Worm (Caenorhabditis elegans) whole organism, L4 larva: ENCODE measurements around the gene F08G5.3.

ENCODE experiments used
- D1046.2 ChIP-seq: fragments of 200-800 bp; sonication (Bioruptor generic); IDR thresholded peaks from 2 replicates; pipeline ENCODE4 v1.3.6; 2022; ENCODE audit warnings: missing genetic modification characterization, missing compliant biosample characterization
- F10B5.3 ChIP-seq: sonication (generic microtip); optimal IDR thresholded peaks from 2 replicates; lab custom pipeline; 2016; ENCODE audit warnings: mild to moderate bottlenecking, missing genetic modification characterization, missing compliant biosample characterization
- F37D6.2 ChIP-seq: sonication (generic microtip); optimal IDR thresholded peaks from 2 replicates; lab custom pipeline; 2016; ENCODE audit warnings: mild to moderate bottlenecking, missing genetic modification characterization, missing compliant biosample characterization
- F44E2.7 ChIP-seq: fragments of 200-800 bp; sonication (Bioruptor generic); IDR thresholded peaks from 2 replicates; pipeline ENCODE4 v2.1.2; 2022; ENCODE audit warnings: missing genetic modification characterization, missing compliant biosample characterization
- T20F7.1 ChIP-seq: fragments of 200-800 bp; sonication (Bioruptor generic); optimal IDR thresholded peaks from 2 replicates; lab custom pipeline; 2018; ENCODE audit warnings: mild to moderate bottlenecking, missing genetic modification characterization, missing compliant biosample characterization
- T26A8.4 ChIP-seq: fragments of 200-800 bp; sonication (Bioruptor generic); IDR thresholded peaks from 2 replicates; pipeline ENCODE4 v1.3.6; 2022; ENCODE audit warnings: missing genetic modification characterization, missing compliant biosample characterization
- Y48G9A.11 ChIP-seq: fragments of 200-800 bp; sonication (Bioruptor generic); IDR thresholded peaks from 2 replicates; pipeline ENCODE4 v1.3.6; 2022; ENCODE audit warnings: missing genetic modification reagents, missing genetic modification characterization, missing compliant biosample characterization
- Y5F2A.4 ChIP-seq: fragments of 200-800 bp; sonication (Bioruptor generic); optimal IDR thresholded peaks from 2 replicates; lab custom pipeline; 2018; ENCODE audit warnings: mild to moderate bottlenecking, missing genetic modification characterization, missing compliant biosample characterization
- Y75B8A.6 ChIP-seq: fragments of 200-800 bp; sonication (Bioruptor generic); IDR thresholded peaks from 2 replicates; pipeline ENCODE4 v1.3.6; 2022; ENCODE audit warnings: missing genetic modification reagents, missing genetic modification characterization, missing compliant biosample characterization
- ZK337.2 ChIP-seq: fragments of 200-800 bp; sonication (Bioruptor generic); IDR thresholded peaks from 2 replicates; pipeline ENCODE4 v1.3.6; 2022; ENCODE audit warnings: missing genetic modification reagents, missing genetic modification characterization, missing compliant biosample characterization
- ZK546.5 ChIP-seq, 2 experiments: sonication (generic microtip); optimal IDR thresholded peaks; 2 replicates each; lab custom pipeline; 2017; ENCODE audit warnings: missing biosample characterization in 2 of 2, missing genetic modification characterization in 2 of 2
- aly-2 ChIP-seq: sonication (generic microtip); optimal IDR thresholded peaks from 2 replicates; lab custom pipeline; 2018; ENCODE audit warnings: missing biosample characterization, missing genetic modification characterization
- arid-1 ChIP-seq: fragments of 200-800 bp; sonication (Bioruptor generic); conservative IDR thresholded peaks from 2 replicates; pipeline ENCODE4 v1.3.6; 2022; ENCODE audit warnings: missing genetic modification reagents, missing genetic modification characterization, missing compliant biosample characterization
- ceh-28 ChIP-seq: fragments of 150-350 bp; optimal IDR thresholded peaks from 2 replicates; lab custom pipeline; 2014; ENCODE audit warnings: missing biosample characterization, missing genetic modification reagents, missing genetic modification characterization
- ceh-62 ChIP-seq: sonication (generic microtip); optimal IDR thresholded peaks from 2 replicates; lab custom pipeline; 2017; ENCODE audit warnings: missing biosample characterization, missing genetic modification characterization
- daf-12 ChIP-seq: fragments of 150-350 bp; optimal IDR thresholded peaks from 2 replicates; lab custom pipeline; 2014; ENCODE audit warnings: missing biosample characterization, missing genetic modification reagents, missing genetic modification characterization
- daf-16 ChIP-seq, 3 experiments: sonication (generic microtip); optimal IDR thresholded peaks; 2 replicates each; lab custom pipeline; 2016 to 2017; ENCODE audit warnings: missing genetic modification characterization in 3 of 3, missing genetic modification reagents in 3 of 3, mild to moderate bottlenecking in 2 of 3, missing compliant biosample characterization in 2 of 3, missing biosample characterization in 1 of 3, moderate library complexity in 1 of 3
- daf-8 ChIP-seq: fragments of 200-800 bp; sonication (Bioruptor generic); IDR thresholded peaks from 2 replicates; pipeline ENCODE4 v1.3.6; 2022; ENCODE audit warnings: missing genetic modification characterization, missing compliant biosample characterization
- dmd-6 ChIP-seq: fragments of 200-800 bp; sonication (Bioruptor generic); IDR thresholded peaks from 2 replicates; pipeline ENCODE4 v1.3.6; 2022; ENCODE audit warnings: missing genetic modification reagents, missing genetic modification characterization, missing compliant biosample characterization
- dmd-8 ChIP-seq: fragments of 200-800 bp; sonication (Bioruptor generic); IDR thresholded peaks from 2 replicates; pipeline ENCODE4 v1.3.6; 2022; ENCODE audit warnings: missing genetic modification characterization, missing compliant biosample characterization
- dpl-1 ChIP-seq: fragments of 150-350 bp; optimal IDR thresholded peaks from 2 replicates; lab custom pipeline; 2014; ENCODE audit warnings: missing biosample characterization, missing genetic modification reagents, missing genetic modification characterization
- egl-43 ChIP-seq: fragments of 200-800 bp; sonication (Bioruptor generic); IDR thresholded peaks from 2 replicates; pipeline ENCODE4 v1.3.6; 2022; ENCODE audit warnings: missing genetic modification reagents, missing genetic modification characterization, missing compliant biosample characterization
- fkh-10 ChIP-seq: fragments of 150-350 bp; optimal IDR thresholded peaks from 2 replicates; lab custom pipeline; 2014; ENCODE audit warnings: missing biosample characterization, missing genetic modification reagents, missing genetic modification characterization
- fos-1 ChIP-seq: fragments of 150-350 bp; optimal IDR thresholded peaks from 2 replicates; lab custom pipeline; 2014; ENCODE audit warnings: missing biosample characterization, missing genetic modification characterization
- hlh-11 ChIP-seq: fragments of 200-800 bp; sonication (Bioruptor generic); optimal IDR thresholded peaks from 2 replicates; lab custom pipeline; 2018; ENCODE audit warnings: mild to moderate bottlenecking, missing genetic modification characterization, missing compliant biosample characterization
- hlh-30 ChIP-seq: sonication (generic microtip); optimal IDR thresholded peaks from 2 replicates; lab custom pipeline; 2017; ENCODE audit warnings: antibody characterized with exemption, mild to moderate bottlenecking, missing genetic modification characterization, missing compliant biosample characterization; ENCODE audit not compliant: insufficient read depth
- hmg-1.1 ChIP-seq: fragments of 200-800 bp; sonication (Bioruptor generic); IDR thresholded peaks from 2 replicates; pipeline ENCODE4 v1.3.6; 2022; ENCODE audit warnings: missing genetic modification reagents, missing genetic modification characterization, missing compliant biosample characterization
- jun-1 ChIP-seq: fragments of 150-350 bp; optimal IDR thresholded peaks from 2 replicates; lab custom pipeline; 2014; ENCODE audit warnings: missing biosample characterization, missing genetic modification reagents, missing genetic modification characterization
- lin-13 ChIP-seq: fragments of 150-350 bp; optimal IDR thresholded peaks from 2 replicates; lab custom pipeline; 2014; ENCODE audit warnings: missing biosample characterization, missing genetic modification reagents, missing genetic modification characterization
- lin-29 ChIP-seq: fragments of 200-800 bp; sonication (Bioruptor generic); IDR thresholded peaks from 2 replicates; pipeline ENCODE4 v1.3.6; 2022; ENCODE audit warnings: missing genetic modification reagents, missing genetic modification characterization, missing compliant biosample characterization
- lin-38 ChIP-seq: fragments of 200-800 bp; sonication (Bioruptor generic); IDR thresholded peaks from 2 replicates; pipeline ENCODE4 v1.3.6; 2022; ENCODE audit warnings: missing genetic modification reagents, missing genetic modification characterization, missing compliant biosample characterization
- lsy-2 ChIP-seq, 2 experiments: fragments of 150-350 bp in 1 of 2; sonication (generic microtip) in 1 of 2; optimal IDR thresholded peaks; 2 replicates each; lab custom pipeline; 2014 to 2017; ENCODE audit warnings: missing biosample characterization in 2 of 2, missing genetic modification characterization in 2 of 2
- madf-5 ChIP-seq, 2 experiments: fragments of 200-800 bp; sonication (Bioruptor generic); IDR thresholded peaks; 2 replicates each; pipeline ENCODE4 v1.3.6; 2022; ENCODE audit warnings: missing compliant biosample characterization in 2 of 2, missing genetic modification characterization in 2 of 2
- mep-1 ChIP-seq: fragments of 150-350 bp; sonication (generic microtip); optimal IDR thresholded peaks from 3 replicates; lab custom pipeline; 2014; ENCODE audit warnings: missing biosample characterization, missing genetic modification characterization
- mxl-3 ChIP-seq: fragments of 200-800 bp; sonication (Bioruptor generic); optimal IDR thresholded peaks from 2 replicates; lab custom pipeline; 2018; ENCODE audit warnings: mild to moderate bottlenecking, missing genetic modification characterization, missing compliant biosample characterization
- nhr-10 ChIP-seq: fragments of 150-350 bp; optimal IDR thresholded peaks from 2 replicates; lab custom pipeline; 2014; ENCODE audit warnings: missing biosample characterization, missing genetic modification characterization
- nhr-28 ChIP-seq: fragments of 150-350 bp; optimal IDR thresholded peaks from 2 replicates; lab custom pipeline; 2014; ENCODE audit warnings: missing biosample characterization, missing genetic modification characterization
- nhr-48 ChIP-seq: sonication (generic microtip); optimal IDR thresholded peaks from 2 replicates; lab custom pipeline; 2016; ENCODE audit warnings: mild to moderate bottlenecking, missing genetic modification characterization, missing compliant biosample characterization
- rbr-2 ChIP-seq: sonication (generic microtip); optimal IDR thresholded peaks from 2 replicates; lab custom pipeline; 2016; ENCODE audit warnings: missing genotype, missing genetic modification characterization, missing compliant biosample characterization
- set-16 ChIP-seq: fragments of 200-800 bp; sonication (Bioruptor generic); IDR thresholded peaks from 2 replicates; pipeline ENCODE4 v1.3.6; 2022; ENCODE audit warnings: missing genetic modification reagents, missing genetic modification characterization, missing compliant biosample characterization
- snpc-4 ChIP-seq: fragments of 150-350 bp; optimal IDR thresholded peaks from 2 replicates; lab custom pipeline; 2014; ENCODE audit warnings: missing biosample characterization, missing genetic modification characterization
- unc-62 ChIP-seq, 3 experiments: fragments of 150-350 bp in 1 of 3; sonication (generic microtip); optimal IDR thresholded peaks in 2 of 3; peaks in 1 of 3; 1 replicate in 1 of 3; 2 replicates in 2 of 3; lab custom pipeline; 2014 to 2017; ENCODE audit warnings: missing biosample characterization in 3 of 3, missing genetic modification characterization in 3 of 3, missing genetic modification reagents in 3 of 3, missing genotype in 1 of 3
- zfp-2 ChIP-seq: sonication (generic microtip); optimal IDR thresholded peaks from 2 replicates; lab custom pipeline; 2016; ENCODE audit warnings: mild to moderate bottlenecking, missing genetic modification characterization, missing compliant biosample characterization
- zip-11 ChIP-seq: fragments of 200-800 bp; sonication (Bioruptor generic); IDR thresholded peaks from 2 replicates; pipeline ENCODE4 v1.3.6; 2022; ENCODE audit warnings: missing genetic modification characterization, missing compliant biosample characterization

The F08G5.3 gene

DNA sequence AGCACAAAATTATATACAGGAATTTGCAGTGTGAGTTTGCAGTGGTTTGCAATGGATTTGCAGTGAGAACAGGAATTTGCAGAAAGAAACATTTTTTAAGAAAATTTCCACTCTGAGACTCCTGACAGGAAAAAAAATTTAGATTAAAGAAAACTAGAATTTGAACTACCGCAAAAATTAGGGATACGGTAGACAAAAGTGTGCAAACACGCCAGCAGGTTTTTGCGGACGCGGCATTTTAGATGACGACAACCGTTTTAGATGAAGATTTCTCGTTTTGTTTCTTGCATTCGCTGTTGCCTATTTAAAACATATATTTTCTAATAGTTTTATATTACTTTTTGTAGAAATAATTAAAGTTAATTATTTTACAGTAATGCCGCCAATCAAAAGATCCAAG is 45.5 kb downstream of the F08G5.3 start, which contains the start of gene wdr-46 (continued):
- TF ChIP-seq zip-11 (no peak), jun-1 (tag; lab: Kevin White, UChicago) (peak; percentile 20), dmd-6 (peak; percentile 54), fos-1 (tag; lab: Kevin White, UChicago) (no peak), F44E2.7 (no peak), Y5F2A.4 (GFP tag; lab: Kevin White, UChicago) (peak; percentile 6), nhr-10 (tag; lab: Kevin White, UChicago) (no peak), dpl-1 (GFP tag; lab: Kevin White, UChicago) (peak; percentile 99)

DNA sequence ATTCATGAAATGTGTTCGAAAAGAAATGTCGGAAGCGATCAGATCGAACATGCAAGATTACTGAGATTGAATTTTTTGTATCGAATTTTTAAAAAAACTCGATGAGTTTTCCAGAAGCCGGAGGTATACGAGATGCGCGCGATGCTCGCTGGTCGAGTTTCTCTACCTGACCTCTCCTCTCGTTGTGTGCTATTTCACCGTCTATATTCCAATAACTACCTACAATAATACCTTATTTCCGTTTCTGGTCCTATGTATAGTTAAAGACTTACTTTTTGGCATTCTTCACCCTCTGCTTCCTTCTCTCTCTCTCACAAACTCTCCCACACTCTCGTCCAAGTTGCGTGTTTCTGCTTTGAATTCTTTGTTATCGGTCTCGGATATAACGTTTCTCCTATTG is 46.0 kb downstream of the F08G5.3 start:
- TF ChIP-seq madf-5 (GFP tag; IDR thresholded peaks at IDR 0.05; lab: Robert Waterston, UW) (0 out of 4 replicates have a peak, but pooled peaks of 1 of the 2 experiments have one; percentile 7), ZK337.2 (GFP tag; lab: Robert Waterston, UW) (no peak), Y48G9A.11 (GFP tag; lab: Robert Waterston, UW) (0 out of 2 replicates have a peak, but pooled peaks have one; percentile 17), lin-38 (peak; percentile 9; the same call in 1 of the 2 replicates)

DNA sequence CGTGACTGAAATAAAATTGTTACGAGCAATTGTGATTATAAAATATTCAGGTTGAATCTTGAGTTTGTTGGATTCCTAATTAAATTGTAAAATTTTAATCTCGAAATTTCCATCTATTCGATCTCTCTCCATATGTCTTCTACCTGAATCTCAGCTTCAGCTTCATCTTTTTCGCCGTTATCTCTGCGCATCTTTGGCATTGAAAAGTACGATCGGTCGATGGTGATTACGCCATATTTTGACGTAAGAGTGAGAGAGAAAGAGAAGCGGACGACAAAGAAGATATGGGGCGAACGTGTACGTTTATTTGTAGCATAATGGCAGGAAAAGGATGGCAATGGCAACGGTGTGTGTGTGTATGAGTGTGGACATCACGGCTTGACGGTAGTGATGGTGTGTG is 50.8 kb downstream of the F08G5.3 start:
- TF ChIP-seq mxl-3 (peak; percentile 65), nhr-48 (tag; lab: Kevin White, UChicago) (peak; percentile 13), hlh-11 (tag; lab: Kevin White, UChicago) (peak; percentile 46), nhr-10 (tag; lab: Kevin White, UChicago) (no peak), ceh-28 (tag; lab: Kevin White, UChicago) (no peak), T26A8.4 (peak; percentile 15), nhr-28 (tag; lab: Kevin White, UChicago) (no peak)

DNA sequence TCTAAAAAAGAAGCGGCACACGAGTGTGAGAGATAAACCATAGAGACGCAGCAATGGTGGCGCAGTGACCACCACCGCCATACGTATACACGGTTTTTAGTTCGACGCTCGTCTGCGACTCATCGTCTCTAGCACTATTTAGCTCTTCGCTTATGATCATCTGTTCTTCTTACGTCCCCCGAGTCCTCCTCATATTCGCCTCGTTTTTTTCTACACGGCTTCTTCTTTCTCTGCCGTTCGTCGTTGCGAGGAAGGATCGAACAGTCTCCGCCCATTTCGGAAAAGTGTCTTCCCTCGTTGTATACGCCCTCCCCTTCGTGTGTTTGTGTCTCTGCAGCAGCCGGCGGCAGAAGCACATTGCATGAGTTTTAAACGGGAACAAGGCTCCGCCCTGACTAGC is 52.4 kb downstream of the F08G5.3 start:
- peak; percentile 35 for TF ChIP-seq fkh-10 (GFP tag; lab: Kevin White, UChicago)
- TF ChIP-seq fos-1 (tag; lab: Kevin White, UChicago), result no peak
- 0 out of 2 replicates have a peak, but pooled peaks have one; percentile 10 for TF ChIP-seq egl-43
- peak; percentile 26 for TF ChIP-seq mxl-3
- no peak for TF ChIP-seq Y75B8A.6 (GFP tag; lab: Robert Waterston, UW)
- no peak for TF ChIP-seq ceh-62
- TF ChIP-seq arid-1 (GFP tag; lab: Robert Waterston, UW), result no peak
- no peak for TF ChIP-seq T20F7.1 (GFP tag; lab: Kevin White, UChicago)
- no peak for TF ChIP-seq daf-16 (GFP tag; optimal IDR thresholded peaks at IDR 0.05; lab: Kevin White, UChicago)
- TF ChIP-seq daf-16 (tag; optimal IDR thresholded peaks at IDR 0.05; lab: Kevin White, UChicago), result peak; percentile 18
- peak; percentile 26; the same call in 1 of the 2 replicates for TF ChIP-seq set-16
- TF ChIP-seq zfp-2 (tag; lab: Kevin White, UChicago), result no peak
- TF ChIP-seq F10B5.3, result no peak
- TF ChIP-seq hmg-1.1, result peak; percentile 56; the same call in 1 of the 2 replicates
- TF ChIP-seq dmd-8 (GFP tag; lab: Robert Waterston, UW), result no peak
- TF ChIP-seq F37D6.2 (tag; lab: Kevin White, UChicago), result no peak
- no peak for TF ChIP-seq snpc-4
- peak; percentile 31 to 34 for TF ChIP-seq lsy-2 (tag; optimal IDR thresholded peaks at IDR 0.05; lab: Kevin White, UChicago)
- TF ChIP-seq unc-62 (GFP tag; optimal IDR thresholded peaks at IDR 0.05 in 1 of 2; lab: Kevin White, UChicago), result no peak
- no peak for TF ChIP-seq unc-62 (tag; optimal IDR thresholded peaks at IDR 0.05; lab: Kevin White, UChicago)
- no peak for TF ChIP-seq daf-8
- peak; percentile 19 for TF ChIP-seq mep-1 (tag; lab: Kevin White, UChicago)
- TF ChIP-seq lin-29 (GFP tag; lab: Robert Waterston, UW), result no peak
- TF ChIP-seq zip-11, result no peak
- TF ChIP-seq lin-13, result no peak
- no peak for TF ChIP-seq D1046.2 (GFP tag; lab: Robert Waterston, UW)
- TF ChIP-seq nhr-48 (tag; lab: Kevin White, UChicago), result no peak
- no peak for TF ChIP-seq ZK546.5 (tag; optimal IDR thresholded peaks at IDR 0.05; lab: Kevin White, UChicago)
- peak; percentile 8 for TF ChIP-seq dpl-1 (GFP tag; lab: Kevin White, UChicago)
- TF ChIP-seq hlh-30 (tag; lab: Kevin White, UChicago), result peak; percentile 43
- TF ChIP-seq daf-12, result no peak
- peak; percentile 68 for TF ChIP-seq hlh-11 (tag; lab: Kevin White, UChicago)
- TF ChIP-seq rbr-2, result peak; percentile 18
- no peak; the same call in 1 of the 2 replicates for TF ChIP-seq T26A8.4
- TF ChIP-seq aly-2 (tag; lab: Kevin White, UChicago), result no peak
- no peak for TF ChIP-seq Y5F2A.4 (GFP tag; lab: Kevin White, UChicago)
